Worm (Caenorhabditis elegans): ENCODE data around the gene C17G1.14.

ce11 chrX:9962535-9962934, 23.9 kb downstream of the C17G1.14 start:
- no peak for TF ChIP-seq tbx-11 (GFP tag; IDR thresholded peaks at IDR 0.05)
- TF ChIP-seq pes-1 (GFP tag; IDR thresholded peaks at IDR 0.05) = no peak
- no peak for TF ChIP-seq ceh-36 (tag; optimal IDR thresholded peaks at IDR 0.05)
- TF ChIP-seq ama-1 (optimal IDR thresholded peaks at IDR 0.05) = no peak
- TF ChIP-seq sea-1 (GFP tag; conservative IDR thresholded peaks at IDR 0.05) = no peak
- TF ChIP-seq B0310.2 (tag; optimal IDR thresholded peaks at IDR 0.05) = no peak
- no peak for TF ChIP-seq ets-7 (tag; optimal IDR thresholded peaks at IDR 0.05)
- no peak for TF ChIP-seq tra-4 (tag; optimal IDR thresholded peaks at IDR 0.05)
- TF ChIP-seq flt-1 (GFP tag; IDR thresholded peaks at IDR 0.05) = no peak
- TF ChIP-seq ceh-13 (GFP tag; optimal IDR thresholded peaks at IDR 0.05) = no peak
- no peak for TF ChIP-seq hnd-1 (tag; optimal IDR thresholded peaks at IDR 0.05)
- TF ChIP-seq F13C5.2 (tag; optimal IDR thresholded peaks at IDR 0.05) = no peak

All from whole organism, early embryonic.